Fruit fly (Drosophila melanogaster): Measurements from ENCODE around the gene CG14551.

Gene CG14551

DNA sequence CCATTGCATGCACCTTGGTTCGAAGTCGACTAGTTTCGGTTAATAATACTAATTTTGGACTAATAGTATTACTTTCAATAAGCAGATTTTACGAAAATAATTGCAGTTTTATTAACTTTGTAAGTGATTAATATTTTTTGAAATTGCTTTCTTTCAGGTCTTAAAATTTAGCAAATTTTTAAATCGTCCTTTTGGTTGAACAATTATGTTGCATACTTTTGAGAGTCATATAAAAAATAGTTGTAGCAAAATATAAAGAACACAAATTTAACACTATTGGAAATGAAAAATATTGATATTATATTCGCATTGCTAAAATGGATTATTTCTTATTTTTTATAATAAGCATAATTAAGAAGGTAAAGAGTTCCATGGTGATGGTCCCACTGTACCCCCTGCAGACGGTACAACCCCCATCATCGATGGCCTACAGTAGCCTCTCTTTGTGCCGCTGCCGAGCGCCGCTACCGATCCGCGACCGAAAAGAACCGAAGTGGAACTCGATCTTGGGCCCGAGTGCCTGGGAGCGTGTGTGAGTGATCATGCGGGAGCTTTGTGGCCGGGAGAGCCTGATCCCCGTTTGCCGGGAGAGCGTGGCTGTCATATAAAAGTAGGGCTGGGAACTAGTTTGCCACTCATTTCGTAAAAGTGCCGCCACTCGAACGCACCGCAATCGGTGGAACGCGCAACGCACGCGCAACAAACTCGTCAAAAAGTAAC lies 41.5 kb downstream of the CG14551 start (continued):
- TF ChIP-seq prd (optimal IDR thresholded peaks at IDR 0.05) (no peak), prd (GFP tag; IDR thresholded peaks at IDR 0.05) (peak; percentile 89), phol (tag; optimal IDR thresholded peaks at IDR 0.05) (peak; percentile 98), hkb (optimal IDR thresholded peaks at IDR 0.05) (no peak), hkb (GFP tag; IDR thresholded peaks at IDR 0.05) (peak; percentile 78), Blimp-1 (GFP tag; optimal IDR thresholded peaks at IDR 0.05) (peak; percentile 92), Meics (GFP tag; optimal IDR thresholded peaks at IDR 0.05) (peak; percentile 95), chm (GFP tag; IDR thresholded peaks at IDR 0.05) (no peak), abd-A (tag; optimal IDR thresholded peaks at IDR 0.05) (no peak), CG17186 (GFP tag; optimal IDR thresholded peaks at IDR 0.05) (peak; percentile 83), CG3065 (GFP tag; optimal IDR thresholded peaks at IDR 0.05) (peak; percentile 83), insv (GFP tag; optimal IDR thresholded peaks at IDR 0.05) (peak in 1 of 2 experiments; percentile 62), Gug (GFP tag; IDR thresholded peaks at IDR 0.05) (peak; percentile 65), row (GFP tag; IDR thresholded peaks at IDR 0.05) (peak; percentile 92), CG32532 (GFP tag; IDR thresholded peaks at IDR 0.05) (peak; percentile 82), tgo (GFP tag; IDR thresholded peaks at IDR 0.05) (peak; percentile 87), lov (optimal IDR thresholded peaks at IDR 0.05) (no peak), lov (GFP tag; IDR thresholded peaks at IDR 0.05) (0 out of 3 replicates have a peak, but pooled peaks have one; percentile 38), CG17359 (tag; optimal IDR thresholded peaks at IDR 0.05) (peak; percentile 90), MTF-1 (GFP tag; optimal IDR thresholded peaks at IDR 0.05; ENCODE audit: borderline replicate concordance) (peak; percentile 10), sens-2 (GFP tag; IDR thresholded peaks at IDR 0.05) (no peak; the same call in 1 of the 2 replicates), Elba2 (GFP tag; optimal IDR thresholded peaks at IDR 0.05) (peak; percentile 47), Atf3 (GFP tag; optimal IDR thresholded peaks at IDR 0.05) (peak; percentile 73), CG42726 (GFP tag; IDR thresholded peaks at IDR 0.05; ENCODE audit: partially characterized antibody) (no peak), Mes4 (GFP tag; optimal IDR thresholded peaks at IDR 0.05) (peak; percentile 88), CG1233 (GFP tag; optimal IDR thresholded peaks at IDR 0.05) (peak; percentile 95), jumu (GFP tag; optimal IDR thresholded peaks at IDR 0.05) (peak; percentile 74), schlank (tag; optimal IDR thresholded peaks at IDR 0.05) (peak; percentile 31), ranshi (GFP tag; IDR thresholded peaks at IDR 0.05) (peak; percentile 81; the same call in 1 of the 2 replicates), CG8089 (GFP tag; optimal IDR thresholded peaks at IDR 0.05) (peak; percentile 58), CG10366 (GFP tag; IDR thresholded peaks at IDR 0.05) (peak; percentile 70), so (GFP tag; IDR thresholded peaks at IDR 0.05) (peak; percentile 46; the same call in 1 of the 3 replicates), NFAT (GFP tag; IDR thresholded peaks at IDR 0.05) (no peak; the same call in 1 of the 2 replicates), CG7786 (GFP tag; optimal IDR thresholded peaks at IDR 0.05) (peak; percentile 77), lbe (GFP tag; optimal IDR thresholded peaks at IDR 0.05) (peak; percentile 72), cad (GFP tag; optimal IDR thresholded peaks at IDR 0.05) (no peak), seq (GFP tag; IDR thresholded peaks at IDR 0.05) (peak; percentile 80), CG10654 (GFP tag; optimal IDR thresholded peaks at IDR 0.05) (peak; percentile 86), CrebB (tag; optimal IDR thresholded peaks at IDR 0.05) (peak; percentile 22), CG1792 (GFP tag; optimal IDR thresholded peaks at IDR 0.05) (peak; percentile 75), ssp (GFP tag; IDR thresholded peaks at IDR 0.05) (peak; percentile 83), Usf (GFP tag; optimal IDR thresholded peaks at IDR 0.05) (peak; percentile 96), CG14965 (GFP tag; optimal IDR thresholded peaks at IDR 0.05; ENCODE audit: borderline replicate concordance) (no peak), chn (GFP tag; optimal IDR thresholded peaks at IDR 0.05) (peak; percentile 70), CG4707 (GFP tag; optimal IDR thresholded peaks at IDR 0.05) (peak; percentile 50), CG4820 (GFP tag; optimal IDR thresholded peaks at IDR 0.05) (peak; percentile 95), CG8359 (GFP tag; optimal IDR thresholded peaks at IDR 0.05; ENCODE audit: borderline replicate concordance) (peak; percentile 88), Nf-YA (GFP tag; IDR thresholded peaks at IDR 0.05) (no peak), gce (GFP tag; IDR thresholded peaks at IDR 0.05) (no peak), CG6272 (GFP tag; IDR thresholded peaks at IDR 0.05) (0 out of 2 replicates have a peak, but pooled peaks have one; percentile 46), NC2β (GFP tag; optimal IDR thresholded peaks at IDR 0.05) (peak; percentile 79)

All from whole organism, embryonic.